Fruit fly (Drosophila melanogaster) whole organism, embryonic: ENCODE measurements around the gene Atg5.

ENCODE experiments used
- Awh ChIP-seq: fragments of 200-800 bp; sonication (Bioruptor generic); IDR thresholded peaks from 2 replicates; pipeline ENCODE4, ENCODE4 v1.3.6; 2022; ENCODE audit warnings: missing biosample characterization, missing genetic modification characterization
- Bteb2 ChIP-seq: fragments of 200-800 bp; sonication (Bioruptor generic); optimal IDR thresholded peaks from 2 replicates; lab custom pipeline; 2016; ENCODE audit warnings: missing biosample characterization, missing genetic modification characterization
- CG10147 ChIP-seq: fragments of 200-800 bp; sonication (Bioruptor generic); optimal IDR thresholded peaks from 2 replicates; lab custom pipeline; 2019; ENCODE audit warnings: missing biosample characterization, mild to moderate bottlenecking, missing genetic modification characterization, moderate library complexity
- CG10321 ChIP-seq: fragments of 200-800 bp; sonication (Bioruptor generic); IDR thresholded peaks from 2 replicates; pipeline ENCODE4 v1.3.6; 2022; ENCODE audit warnings: missing biosample characterization, missing genetic modification characterization
- CG11696 ChIP-seq: fragments of 200-800 bp; sonication (Bioruptor generic); IDR thresholded peaks from 2 replicates; pipeline ENCODE4 v1.3.6; 2022; ENCODE audit warnings: missing biosample characterization, missing genetic modification characterization
- CG12155 ChIP-seq: fragments of 200-800 bp; sonication (Bioruptor generic); optimal IDR thresholded peaks from 3 replicates; lab custom pipeline; 2016; ENCODE audit warnings: missing biosample characterization, missing genetic modification characterization
- CG16779 ChIP-seq: fragments of 200-800 bp; sonication (Bioruptor generic); IDR thresholded peaks from 2 replicates; pipeline ENCODE4 v1.3.6; 2022; ENCODE audit warnings: missing biosample characterization, missing genetic modification characterization
- CG17385 ChIP-seq: fragments of 200-800 bp; sonication (Bioruptor generic); optimal IDR thresholded peaks from 3 replicates; lab custom pipeline; 2018; ENCODE audit warnings: missing biosample characterization, mild to moderate bottlenecking, missing genetic modification characterization
- CG18619 ChIP-seq: fragments of 200-800 bp; sonication (Bioruptor generic); optimal IDR thresholded peaks from 3 replicates; lab custom pipeline; 2017; ENCODE audit warnings: missing biosample characterization, mild to moderate bottlenecking, missing genetic modification characterization
- CG18764 ChIP-seq: fragments of 200-800 bp; sonication (Bioruptor generic); optimal IDR thresholded peaks from 3 replicates; lab custom pipeline; 2016; ENCODE audit warnings: missing biosample characterization, missing genetic modification characterization
- CG2678 ChIP-seq: fragments of 200-800 bp; sonication (Bioruptor generic); optimal IDR thresholded peaks from 3 replicates; lab custom pipeline; 2019; ENCODE audit warnings: missing biosample characterization, mild to moderate bottlenecking, missing genetic modification characterization, moderate library complexity
- CG30431 ChIP-seq: fragments of 200-800 bp; sonication (Bioruptor generic); optimal IDR thresholded peaks from 2 replicates; lab custom pipeline; 2017; ENCODE audit warnings: missing biosample characterization, missing genetic modification characterization
- CG3163 ChIP-seq: fragments of 200-800 bp; sonication (Bioruptor generic); optimal IDR thresholded peaks from 3 replicates; lab custom pipeline; 2016; ENCODE audit warnings: missing biosample characterization, missing genetic modification characterization
- CG33557 ChIP-seq: fragments of 200-800 bp; sonication (Bioruptor generic); optimal IDR thresholded peaks from 2 replicates; lab custom pipeline; 2019; ENCODE audit warnings: missing biosample characterization, mild to moderate bottlenecking, missing genetic modification characterization, moderate library complexity
- CG4730 ChIP-seq: fragments of 200-800 bp; sonication (Bioruptor generic); IDR thresholded peaks from 2 replicates; pipeline ENCODE4 v1.3.6; 2022; ENCODE audit warnings: missing biosample characterization, missing genetic modification characterization
- CG5245 ChIP-seq: fragments of 200-800 bp; sonication (Bioruptor generic); optimal IDR thresholded peaks from 3 replicates; lab custom pipeline; 2016; ENCODE audit warnings: missing biosample characterization, missing genetic modification characterization
- CG8765 ChIP-seq: fragments of 200-800 bp; sonication (Bioruptor generic); IDR thresholded peaks from 2 replicates; pipeline ENCODE4 v1.3.6; 2022; ENCODE audit warnings: missing biosample characterization, missing genetic modification characterization
- CG8924 ChIP-seq: fragments of 200-800 bp; optimal IDR thresholded peaks from 3 replicates; lab custom pipeline; 2019; ENCODE audit warnings: missing biosample characterization, mild to moderate bottlenecking, missing genetic modification characterization, moderate library complexity
- CG8944 ChIP-seq: fragments of 200-800 bp; sonication (Bioruptor generic); optimal IDR thresholded peaks from 3 replicates; lab custom pipeline; 2016; ENCODE audit warnings: missing biosample characterization, missing genetic modification characterization
- CG9215 ChIP-seq: fragments of 200-800 bp; sonication (Bioruptor generic); IDR thresholded peaks from 2 replicates; pipeline ENCODE4 v1.3.6; 2022; ENCODE audit warnings: missing biosample characterization, missing genetic modification characterization
- Dfd ChIP-seq, 2 experiments: fragments of >200 bp; optimal IDR thresholded peaks; 2 replicates each; lab custom pipeline; 2017; ENCODE audit warnings: missing biosample characterization in 2 of 2, missing genetic modification characterization in 2 of 2
- Ets97D ChIP-seq: fragments of 200-800 bp; sonication (Bioruptor generic); optimal IDR thresholded peaks from 3 replicates; lab custom pipeline; 2016; ENCODE audit warnings: missing biosample characterization, missing genetic modification characterization
- H2.0 ChIP-seq: fragments of 200-800 bp; sonication (Bioruptor generic); IDR thresholded peaks from 2 replicates; pipeline ENCODE4 v1.3.6; 2022; ENCODE audit warnings: missing biosample characterization, missing genetic modification characterization
- HLH3B ChIP-seq: fragments of 200-800 bp; sonication (Bioruptor generic); IDR thresholded peaks from 2 replicates; pipeline ENCODE4 v1.3.6; 2022; ENCODE audit warnings: missing biosample characterization, missing genetic modification characterization
- HmgZ ChIP-seq: fragments of 200-800 bp; sonication (Bioruptor generic); optimal IDR thresholded peaks from 2 replicates; lab custom pipeline; 2018; ENCODE audit warnings: missing biosample characterization, mild to moderate bottlenecking, missing genetic modification characterization
- NK7.1 ChIP-seq: fragments of 200-800 bp; sonication (Bioruptor generic); optimal IDR thresholded peaks from 3 replicates; lab custom pipeline; 2016; ENCODE audit warnings: missing biosample characterization, missing genetic modification characterization
- NfI ChIP-seq: fragments of 200-800 bp; sonication (Bioruptor generic); optimal IDR thresholded peaks from 3 replicates; lab custom pipeline; 2018; ENCODE audit warnings: missing biosample characterization, mild to moderate bottlenecking, missing genetic modification characterization, moderate library complexity
- Ravus ChIP-seq: fragments of 200-800 bp; sonication (Bioruptor generic); IDR thresholded peaks from 2 replicates; pipeline ENCODE4 v1.3.6; 2022; ENCODE audit warnings: missing biosample characterization, missing genetic modification characterization
- Xbp1 ChIP-seq: fragments of 200-800 bp; sonication (Bioruptor generic); optimal IDR thresholded peaks from 3 replicates; lab custom pipeline; 2016; ENCODE audit warnings: missing biosample characterization, mild to moderate bottlenecking, missing genetic modification characterization
- Xrp1 ChIP-seq: fragments of 200-800 bp; sonication (Bioruptor generic); IDR thresholded peaks from 2 replicates; pipeline ENCODE4 v1.3.6; 2022; ENCODE audit warnings: missing biosample characterization, missing genetic modification characterization
- abd-A ChIP-seq: fragments of 200-800 bp; sonication (Bioruptor generic); optimal IDR thresholded peaks from 3 replicates; lab custom pipeline; 2019; ENCODE audit warnings: missing biosample characterization, mild to moderate bottlenecking, missing genetic modification characterization, moderate library complexity
- ac ChIP-seq: fragments of 200-800 bp; sonication (Bioruptor generic); optimal IDR thresholded peaks from 3 replicates; lab custom pipeline; 2017; ENCODE audit warnings: missing biosample characterization, mild to moderate bottlenecking, missing genetic modification characterization
- ara ChIP-seq: fragments of 200-800 bp; sonication (Bioruptor generic); IDR thresholded peaks from 2 replicates; pipeline ENCODE4 v1.3.6; 2022; ENCODE audit warnings: missing biosample characterization, missing genetic modification characterization
- chm ChIP-seq: fragments of 200-800 bp; sonication (Bioruptor generic); IDR thresholded peaks from 2 replicates; pipeline ENCODE4 v1.3.6; 2022; ENCODE audit warnings: missing biosample characterization, missing genetic modification characterization
- dmrt99B ChIP-seq: fragments of 200-800 bp; sonication (Bioruptor generic); optimal IDR thresholded peaks from 2 replicates; lab custom pipeline; 2018; ENCODE audit warnings: missing biosample characterization, mild to moderate bottlenecking, missing genetic modification characterization, moderate library complexity
- emc ChIP-seq: fragments of 200-800 bp; sonication (Bioruptor generic); optimal IDR thresholded peaks from 2 replicates; lab custom pipeline; 2016; ENCODE audit warnings: missing biosample characterization, missing genetic modification characterization
- hb ChIP-seq: fragments of 200-800 bp; sonication (Bioruptor generic); IDR thresholded peaks from 3 replicates; pipeline ENCODE4 v1.3.6; 2022; ENCODE audit warnings: missing biosample characterization, missing genetic modification characterization; ENCODE audit not compliant: partially characterized antibody
- hkb ChIP-seq, 2 experiments: fragments of 200-800 bp in 1 of 2; fragments of >200 bp in 1 of 2; sonication (Bioruptor generic) in 1 of 2; IDR thresholded peaks in 1 of 2; optimal IDR thresholded peaks in 1 of 2; 2 replicates each; pipeline versions ENCODE4 v1.3.6 to Lab custom; 2017 to 2022; ENCODE audit warnings: missing biosample characterization in 1 of 2, missing genetic modification characterization in 1 of 2
- inv ChIP-seq: fragments of 200-800 bp; sonication (Bioruptor generic); IDR thresholded peaks from 2 replicates; pipeline ENCODE4 v1.3.6; 2022; ENCODE audit warnings: missing biosample characterization, missing genetic modification characterization; ENCODE audit not compliant: partially characterized antibody
- jumu ChIP-seq: fragments of 200-800 bp; sonication (Bioruptor generic); optimal IDR thresholded peaks from 3 replicates; lab custom pipeline; 2016; ENCODE audit warnings: missing biosample characterization, missing genetic modification characterization
- klu ChIP-seq: fragments of 200-800 bp; sonication (Bioruptor generic); IDR thresholded peaks from 2 replicates; pipeline ENCODE4 v1.3.6; 2022; ENCODE audit warnings: missing biosample characterization, missing genetic modification characterization
- nom ChIP-seq: fragments of 200-800 bp; sonication (Bioruptor generic); optimal IDR thresholded peaks from 2 replicates; lab custom pipeline; 2017; ENCODE audit warnings: missing biosample characterization, missing genetic modification characterization, mild to moderate bottlenecking, moderate library complexity, missing genetic modification reagents
- pb ChIP-seq: fragments of 200-800 bp; sonication (Bioruptor generic); optimal IDR thresholded peaks from 3 replicates; lab custom pipeline; 2016; ENCODE audit warnings: missing biosample characterization, missing genetic modification characterization
- pfk ChIP-seq: fragments of 200-800 bp; sonication (Bioruptor generic); optimal IDR thresholded peaks from 2 replicates; lab custom pipeline; 2018; ENCODE audit warnings: missing biosample characterization, mild to moderate bottlenecking, missing genetic modification characterization, moderate library complexity
- scrt ChIP-seq: fragments of 200-800 bp; sonication (Bioruptor generic); optimal IDR thresholded peaks from 2 replicates; lab custom pipeline; 2018; ENCODE audit warnings: missing biosample characterization, mild to moderate bottlenecking, missing genetic modification characterization, moderate library complexity
- slbo ChIP-seq: fragments of 200-800 bp; sonication (Bioruptor generic); IDR thresholded peaks from 2 replicates; pipeline ENCODE4 v1.3.6; 2022; ENCODE audit warnings: missing biosample characterization, missing genetic modification characterization
- slp2 ChIP-seq: fragments of 200-800 bp; sonication (Bioruptor generic); optimal IDR thresholded peaks from 2 replicates; lab custom pipeline; 2016; ENCODE audit warnings: missing biosample characterization, missing genetic modification characterization
- zen ChIP-seq: fragments of 200-800 bp; sonication (Bioruptor generic); optimal IDR thresholded peaks from 3 replicates; lab custom pipeline; 2018; ENCODE audit warnings: missing biosample characterization, mild to moderate bottlenecking, missing genetic modification characterization, moderate library complexity

Atg5 gene

DNA sequence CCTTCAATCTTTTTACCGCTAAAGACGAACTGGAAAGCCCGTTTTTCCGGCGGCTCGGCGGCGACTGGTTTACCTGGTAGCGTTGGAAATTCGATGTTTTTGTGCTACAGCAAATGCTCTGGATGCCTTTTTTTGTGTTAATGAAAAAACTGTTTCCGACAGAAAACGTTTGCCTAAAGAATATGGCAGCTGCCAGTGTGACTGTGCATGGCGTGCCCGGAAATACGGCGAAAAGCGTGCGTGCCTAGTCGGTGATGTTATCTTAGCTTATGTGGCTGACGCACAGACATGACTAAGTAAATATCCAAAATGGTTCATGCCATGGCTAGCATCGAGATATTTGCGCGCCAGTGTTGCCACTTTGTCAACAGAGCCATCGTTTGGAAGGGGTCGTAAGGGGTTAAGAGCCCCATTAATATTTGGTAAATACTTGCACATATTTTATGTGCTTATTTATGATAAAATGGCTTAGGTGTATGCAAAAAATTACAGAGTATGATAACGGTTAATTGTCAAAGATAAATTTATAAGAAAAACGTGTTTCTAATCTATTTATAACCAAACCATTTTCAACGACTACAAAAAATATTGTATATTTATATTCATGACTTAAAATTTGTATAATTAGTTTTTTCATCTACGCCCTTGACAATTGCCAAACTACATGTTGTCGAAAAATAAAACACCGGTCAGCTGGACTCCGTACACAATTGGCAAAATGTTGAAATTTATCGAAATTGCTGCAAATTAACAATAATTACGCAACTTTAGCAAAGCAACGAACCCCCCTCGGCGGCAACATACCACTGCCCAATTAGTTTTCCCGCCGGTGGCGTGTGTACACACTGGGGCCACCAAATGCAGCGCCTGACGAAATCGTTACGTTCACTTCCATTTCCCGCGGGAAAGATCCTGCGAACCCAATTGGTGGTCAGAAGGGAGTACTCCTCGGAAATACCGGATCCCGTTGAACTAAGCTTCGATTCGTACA, 37.3 kb downstream of the Atg5 start, which contains the start of gene CG2059 (continued):
- TF ChIP-seq CG3163 (peak; percentile 66), Ets97D (GFP tag; lab: Kevin White, UChicago) (peak; percentile 96), HmgZ (tag; lab: Kevin White, UChicago) (peak; percentile 60), NK7.1 (GFP tag; lab: Kevin White, UChicago) (no peak), CG33557 (GFP tag; lab: Kevin White, UChicago) (no peak), zen (tag; lab: Kevin White, UChicago) (peak; percentile 23), CG10147 (peak; percentile 11), klu (peak; percentile 31; the same call in 1 of the 2 replicates), CG4730 (0 out of 2 replicates have a peak, but pooled peaks have one; percentile 8), CG11696 (GFP tag; lab: Robert Waterston, UW) (no peak), emc (GFP tag; lab: Kevin White, UChicago) (peak; percentile 25), pfk (GFP tag; lab: Kevin White, UChicago) (peak; percentile 23), ac (GFP tag; lab: Kevin White, UChicago) (no peak), CG2678 (tag; lab: Kevin White, UChicago) (peak; percentile 50), CG8765 (0 out of 2 replicates have a peak, but pooled peaks have one; percentile 23), hb (GFP tag; lab: Robert Waterston, UW) (no peak), hkb (optimal IDR thresholded peaks at IDR 0.05; lab: Kevin White, UChicago) (no peak), hkb (GFP tag; IDR thresholded peaks at IDR 0.05; lab: Robert Waterston, UW) (peak; percentile 32; the same call in 1 of the 2 replicates), inv (GFP tag; lab: Robert Waterston, UW) (0 out of 2 replicates have a peak, but pooled peaks have one; percentile 37), slp2 (GFP tag; lab: Kevin White, UChicago) (peak; percentile 31), abd-A (peak; percentile 54), ara (GFP tag; lab: Robert Waterston, UW) (no peak), CG8944 (GFP tag; lab: Kevin White, UChicago) (peak; percentile 31), dmrt99B (peak; percentile 19), slbo (GFP tag; lab: Robert Waterston, UW) (peak; percentile 75), scrt (GFP tag; lab: Kevin White, UChicago) (peak; percentile 14), pb (peak; percentile 34), Xrp1 (GFP tag; lab: Robert Waterston, UW) (0 out of 2 replicates have a peak, but pooled peaks have one; percentile 9), jumu (GFP tag; lab: Kevin White, UChicago) (peak; percentile 69), CG12155 (GFP tag; lab: Kevin White, UChicago) (peak; percentile 57), chm (GFP tag; lab: Robert Waterston, UW) (0 out of 2 replicates have a peak, but pooled peaks have one; percentile 35), H2.0 (GFP tag; lab: Robert Waterston, UW) (peak; percentile 18; the same call in 1 of the 2 replicates), Ravus (GFP tag; lab: Robert Waterston, UW) (no peak), nom (GFP tag; lab: Kevin White, UChicago) (peak; percentile 57), CG9215 (peak; percentile 33; the same call in 1 of the 2 replicates), Bteb2 (GFP tag; lab: Kevin White, UChicago) (peak; percentile 13), Awh (no peak), Xbp1 (GFP tag; lab: Kevin White, UChicago) (peak; percentile 63), CG17385 (GFP tag; lab: Kevin White, UChicago) (no peak), CG5245 (no peak), CG18764 (peak; percentile 12), Dfd (GFP tag; optimal IDR thresholded peaks at IDR 0.05; lab: Kevin White, UChicago) (no peak), HLH3B (GFP tag; lab: Robert Waterston, UW) (no peak), CG10321 (GFP tag; lab: Robert Waterston, UW) (no peak), CG8924 (tag; lab: Kevin White, UChicago) (peak; percentile 54), CG18619 (GFP tag; lab: Kevin White, UChicago) (no peak), CG30431 (GFP tag; lab: Kevin White, UChicago) (peak; percentile 24), NfI (peak; percentile 38), CG16779 (GFP tag; lab: Robert Waterston, UW) (no peak)
